Worm (Caenorhabditis elegans): Measurements from ENCODE around the gene str-141.

DNA sequence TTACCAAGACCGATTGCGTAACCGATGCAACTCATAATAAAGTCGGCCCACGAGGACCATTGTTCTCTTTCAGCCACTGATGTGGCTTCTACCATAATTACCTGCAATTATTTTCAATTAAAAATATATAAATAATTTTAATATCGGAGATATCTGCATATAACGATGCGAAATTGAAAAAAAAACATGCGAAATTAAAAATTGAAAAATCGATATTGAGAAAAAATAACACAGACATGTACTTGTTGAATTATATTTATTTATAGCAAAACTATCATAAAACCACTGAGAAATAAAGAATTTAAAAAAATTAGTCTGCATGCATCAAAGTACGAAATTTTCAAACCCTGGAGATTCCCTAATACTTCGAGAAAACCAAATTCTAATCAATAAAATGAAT, 15.3 kb downstream of the str-141 start, which contains the start of gene snf-11:
- TF ChIP-seq aly-2 (tag; optimal IDR thresholded peaks at IDR 0.05) (no peak), ZK546.5 (tag; optimal IDR thresholded peaks at IDR 0.05) (no peak), elt-1 (tag; optimal IDR thresholded peaks at IDR 0.05) (no peak), sma-3 (GFP tag; optimal IDR thresholded peaks at IDR 0.05) (no peak), ceh-82 (tag; optimal IDR thresholded peaks at IDR 0.05) (no peak), snpc-4 (tag; optimal IDR thresholded peaks at IDR 0.05) (no peak), ama-1 (optimal IDR thresholded peaks at IDR 0.05) (no peak), nhr-12 (tag; optimal IDR thresholded peaks at IDR 0.05) (no peak), nhr-77 (tag; optimal IDR thresholded peaks at IDR 0.05) (no peak), unc-62 (GFP tag; optimal IDR thresholded peaks at IDR 0.05) (no peak), elt-3 (tag; optimal IDR thresholded peaks at IDR 0.05) (no peak), lin-39 (tag; optimal IDR thresholded peaks at IDR 0.05) (no peak), nhr-6 (tag; optimal IDR thresholded peaks at IDR 0.05) (no peak)

All from whole organism, L2 larva.